Worm (Caenorhabditis elegans): ENCODE measurements around the gene cyp-13A1.

cyp-13A1 gene

DNA sequence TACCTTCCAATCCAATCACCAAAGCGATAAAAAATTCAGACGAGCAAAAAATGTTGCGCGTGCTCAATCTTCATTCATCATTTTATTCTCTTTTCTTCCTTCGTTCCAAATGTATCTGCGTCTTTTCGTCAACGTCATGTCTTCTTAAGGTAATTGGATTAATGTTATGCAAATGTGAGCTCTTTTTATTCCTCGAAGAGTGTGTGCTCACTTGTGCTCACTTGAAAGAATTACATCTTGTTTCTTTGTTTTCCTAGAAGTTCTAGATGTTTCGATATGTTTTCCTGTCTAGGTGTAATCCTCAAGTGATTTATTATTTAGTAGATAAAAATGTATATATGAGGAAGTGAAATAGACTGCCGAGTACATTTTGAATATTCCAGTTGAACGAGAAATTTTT, 26.4 kb downstream of the cyp-13A1 start:
- TF ChIP-seq nhr-12 (tag; optimal IDR thresholded peaks at IDR 0.05) (no peak), fkh-10 (GFP tag; optimal IDR thresholded peaks at IDR 0.05) (peak; percentile 45)

DNA sequence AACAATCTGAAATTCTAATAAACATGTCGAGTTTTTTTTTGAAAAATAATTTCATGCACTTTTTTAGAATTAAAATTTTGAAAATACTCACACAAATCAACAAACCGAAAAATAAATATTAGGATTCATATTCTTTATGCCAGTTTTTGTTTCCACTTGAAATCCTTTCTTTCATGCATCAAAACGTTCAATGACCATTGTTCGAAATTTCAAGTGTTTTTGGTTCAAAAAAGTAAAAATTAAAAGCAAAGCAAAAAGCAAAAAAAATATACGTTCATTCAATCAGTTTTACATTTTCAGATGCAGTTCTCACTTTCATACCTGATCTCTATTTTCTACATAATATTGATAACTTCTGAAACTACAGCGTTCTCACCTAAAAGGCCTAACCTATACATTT, 28.1 kb downstream of the cyp-13A1 start, which contains the start of gene ZK1321.1:
ZK1321.1 (plus strand) TSS at position 301 of the 400 bp plus-strand sequence.
- TF ChIP-seq nhr-237 (tag; optimal IDR thresholded peaks at IDR 0.05) (no peak), lin-39 (tag; optimal IDR thresholded peaks at IDR 0.05) (no peak), elt-3 (tag; optimal IDR thresholded peaks at IDR 0.05) (no peak), elt-2 (tag; optimal IDR thresholded peaks at IDR 0.05) (no peak)

DNA sequence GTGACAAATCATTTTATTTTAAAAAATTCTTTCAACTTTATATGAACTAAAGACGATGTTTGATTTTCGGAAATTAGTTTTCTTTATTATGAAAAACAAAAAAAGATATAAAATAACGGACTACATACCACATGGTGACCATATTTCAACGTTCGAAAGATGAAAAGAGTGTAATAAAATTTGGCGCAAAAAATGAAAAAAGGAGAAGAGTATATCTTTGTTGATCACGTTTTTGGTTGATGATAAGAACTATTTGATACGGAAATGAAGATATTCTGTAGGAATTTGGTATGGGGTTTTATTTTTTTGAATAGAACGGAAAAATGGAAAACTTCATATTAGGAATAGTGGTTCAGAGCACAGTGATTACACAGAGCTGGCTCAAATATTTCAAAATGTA, 28.7 kb downstream of the cyp-13A1 start, which contains the start of gene Y53C12B.7:
Y53C12B.7 (minus strand) TSS at position 163 of the 400 bp plus-strand sequence.
- TF ChIP-seq mdl-1 (tag; optimal IDR thresholded peaks at IDR 0.05) (no peak), sea-2 (GFP tag; optimal IDR thresholded peaks at IDR 0.05) (no peak)

DNA sequence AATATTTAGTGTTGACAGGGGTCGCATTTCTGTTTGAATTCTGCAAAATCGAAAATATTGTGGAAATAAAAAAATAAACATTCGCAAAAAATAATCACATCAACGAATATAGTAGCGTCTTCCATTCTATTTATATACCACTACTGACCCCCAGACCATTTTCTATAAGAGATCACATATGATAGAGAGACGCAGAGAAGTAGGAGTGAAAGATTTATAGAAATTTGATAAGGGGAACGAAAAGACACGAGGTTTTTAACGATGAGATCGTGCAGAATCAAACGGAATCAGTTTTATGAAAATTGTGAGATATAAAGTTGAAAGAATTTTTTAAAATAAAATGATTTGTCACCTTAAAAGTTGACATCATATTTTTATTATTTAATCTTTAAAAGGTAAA, 29.5 kb downstream of the cyp-13A1 start:
- no peak for TF ChIP-seq fos-1 (tag; optimal IDR thresholded peaks at IDR 0.05)
- TF ChIP-seq nfya-1 (tag; optimal IDR thresholded peaks at IDR 0.05; ENCODE audit: insufficient read depth): no peak
- peak; percentile 81 for TF ChIP-seq nhr-43 (tag; optimal IDR thresholded peaks at IDR 0.05; ENCODE audit: poor library complexity, severe bottlenecking)
- peak; percentile 71 for TF ChIP-seq nhr-23 (tag; optimal IDR thresholded peaks at IDR 0.05)

DNA sequence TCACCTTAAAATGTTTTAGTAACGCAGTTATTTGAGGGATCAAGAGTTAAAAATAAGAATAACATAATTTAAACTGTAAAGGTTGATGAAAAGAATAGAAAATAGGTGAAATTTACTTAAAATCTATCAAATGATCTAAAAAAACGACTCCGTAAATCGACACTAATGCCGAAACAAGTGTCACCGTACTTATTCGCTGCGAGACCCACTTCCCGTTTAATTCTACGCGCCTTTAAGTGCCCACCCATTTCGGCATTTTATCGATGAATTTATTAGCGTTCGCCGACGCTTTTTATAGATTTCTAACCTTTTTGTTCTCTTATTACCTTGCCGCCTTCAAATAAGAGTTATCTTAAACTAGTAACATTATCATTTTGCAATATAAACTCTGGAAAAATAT, 35.7 kb downstream of the cyp-13A1 start, which contains the start of the genes Y53C12B.1 and nos-3:
Y53C12B.1 (minus strand) TSS at position 10 of the 400 bp plus-strand sequence.
nos-3 (plus strand) TSS at position 248 of the 400 bp plus-strand sequence.
- no peak for TF ChIP-seq nhr-237 (tag; optimal IDR thresholded peaks at IDR 0.05)
- TF ChIP-seq pqm-1 (tag; optimal IDR thresholded peaks at IDR 0.05): peak; percentile 71
- TF ChIP-seq daf-12 (tag; optimal IDR thresholded peaks at IDR 0.05): no peak
- no peak for TF ChIP-seq ama-1 (optimal IDR thresholded peaks at IDR 0.05)
- peak; percentile 55 for TF ChIP-seq elt-2 (tag; optimal IDR thresholded peaks at IDR 0.05)
- TF ChIP-seq nhr-25 (tag; optimal IDR thresholded peaks at IDR 0.05): peak; percentile 88
- no peak for TF ChIP-seq lsy-12 (tag; optimal IDR thresholded peaks at IDR 0.05)
- TF ChIP-seq ztf-4 (tag; optimal IDR thresholded peaks at IDR 0.05): no peak
- no peak for TF ChIP-seq mdl-1 (tag; optimal IDR thresholded peaks at IDR 0.05)
- peak; percentile 12 for TF ChIP-seq fkh-10 (GFP tag; optimal IDR thresholded peaks at IDR 0.05)
- no peak for TF ChIP-seq aly-2 (tag; optimal IDR thresholded peaks at IDR 0.05)
- TF ChIP-seq fkh-2 (tag; optimal IDR thresholded peaks at IDR 0.05): no peak
- TF ChIP-seq pha-4 (tag; optimal IDR thresholded peaks at IDR 0.05): peak; percentile 93
- TF ChIP-seq fos-1 (tag; optimal IDR thresholded peaks at IDR 0.05): no peak
- TF ChIP-seq nhr-67 (tag; optimal IDR thresholded peaks at IDR 0.05): no peak
- TF ChIP-seq nhr-76 (tag; optimal IDR thresholded peaks at IDR 0.05): no peak
- peak; percentile 88 for TF ChIP-seq lin-15B (tag; optimal IDR thresholded peaks at IDR 0.05)
- no peak for TF ChIP-seq elt-3 (tag; optimal IDR thresholded peaks at IDR 0.05)
- no peak for TF ChIP-seq ZK546.5 (tag; optimal IDR thresholded peaks at IDR 0.05)
- no peak for TF ChIP-seq eor-1 (tag; optimal IDR thresholded peaks at IDR 0.05)
- TF ChIP-seq jun-1 (tag; optimal IDR thresholded peaks at IDR 0.05): no peak
- TF ChIP-seq nhr-28 (tag; optimal IDR thresholded peaks at IDR 0.05): no peak
- peak; percentile 97 for TF ChIP-seq nfya-1 (tag; optimal IDR thresholded peaks at IDR 0.05; ENCODE audit: insufficient read depth)
- no peak for TF ChIP-seq mml-1 (tag; optimal IDR thresholded peaks at IDR 0.05)
- TF ChIP-seq unc-62 (GFP tag; optimal IDR thresholded peaks at IDR 0.05): no peak
- TF ChIP-seq ceh-82 (tag; optimal IDR thresholded peaks at IDR 0.05): no peak
- no peak for TF ChIP-seq tbx-2 (tag; optimal IDR thresholded peaks at IDR 0.05)
- TF ChIP-seq ceh-28 (tag; optimal IDR thresholded peaks at IDR 0.05): peak; percentile 64
- TF ChIP-seq nhr-11 (tag; optimal IDR thresholded peaks at IDR 0.05): no peak
- TF ChIP-seq egl-27 (tag; optimal IDR thresholded peaks at IDR 0.05): no peak
- peak; percentile 54 for TF ChIP-seq elt-1 (tag; optimal IDR thresholded peaks at IDR 0.05)
- TF ChIP-seq sea-2 (GFP tag; optimal IDR thresholded peaks at IDR 0.05): no peak
- TF ChIP-seq egl-5 (tag; optimal IDR thresholded peaks at IDR 0.05): peak; percentile 79
- peak; percentile 96 for TF ChIP-seq R02D3.7 (tag; optimal IDR thresholded peaks at IDR 0.05)
- peak; percentile 91 for TF ChIP-seq nhr-23 (tag; optimal IDR thresholded peaks at IDR 0.05)
- peak; percentile 66 for TF ChIP-seq snpc-4 (tag; optimal IDR thresholded peaks at IDR 0.05)
- TF ChIP-seq nhr-43 (tag; optimal IDR thresholded peaks at IDR 0.05; ENCODE audit: poor library complexity, severe bottlenecking): peak; percentile 69
- no peak for TF ChIP-seq nhr-12 (tag; optimal IDR thresholded peaks at IDR 0.05)
- no peak for TF ChIP-seq ceh-16 (tag; optimal IDR thresholded peaks at IDR 0.05)
- TF ChIP-seq skn-1 (tag; optimal IDR thresholded peaks at IDR 0.05): peak; percentile 73
- peak; percentile 92 for TF ChIP-seq lin-39 (tag; optimal IDR thresholded peaks at IDR 0.05)
- no peak for TF ChIP-seq ztf-11 (tag; optimal IDR thresholded peaks at IDR 0.05)
- TF ChIP-seq zag-1 (tag; optimal IDR thresholded peaks at IDR 0.05): no peak
- TF ChIP-seq nhr-77 (tag; optimal IDR thresholded peaks at IDR 0.05): no peak
- TF ChIP-seq hmg-11 (tag; optimal IDR thresholded peaks at IDR 0.05): peak; percentile 60

Data from whole organism, L3 larva.